Worm (Caenorhabditis elegans) whole organism, L4 larva: ENCODE measurements around the gene nep-5.

Experiments
- ZK546.5 ChIP-seq, 2 experiments: sonication (generic microtip); optimal IDR thresholded peaks; 2 replicates each; lab custom pipeline; 2017; ENCODE audit warnings: missing biosample characterization in 2 of 2, missing genetic modification characterization in 2 of 2
- aly-2 ChIP-seq: sonication (generic microtip); optimal IDR thresholded peaks from 2 replicates; lab custom pipeline; 2018; ENCODE audit warnings: missing biosample characterization, missing genetic modification characterization
- daf-16 ChIP-seq, 3 experiments: sonication (generic microtip); optimal IDR thresholded peaks; 2 replicates each; lab custom pipeline; 2016 to 2017; ENCODE audit warnings: missing genetic modification characterization in 3 of 3, missing genetic modification reagents in 3 of 3, mild to moderate bottlenecking in 2 of 3, missing compliant biosample characterization in 2 of 3, missing biosample characterization in 1 of 3, moderate library complexity in 1 of 3
- dpl-1 ChIP-seq: fragments of 150-350 bp; optimal IDR thresholded peaks from 2 replicates; lab custom pipeline; 2014; ENCODE audit warnings: missing biosample characterization, missing genetic modification reagents, missing genetic modification characterization
- lsy-2 ChIP-seq, 2 experiments: fragments of 150-350 bp in 1 of 2; sonication (generic microtip) in 1 of 2; optimal IDR thresholded peaks; 2 replicates each; lab custom pipeline; 2014 to 2017; ENCODE audit warnings: missing biosample characterization in 2 of 2, missing genetic modification characterization in 2 of 2
- pqm-1 ChIP-seq: sonication (generic microtip); optimal IDR thresholded peaks from 2 replicates; lab custom pipeline; 2017; ENCODE audit warnings: missing biosample characterization, missing genetic modification characterization
- unc-62 ChIP-seq, 3 experiments: fragments of 150-350 bp in 1 of 3; sonication (generic microtip); optimal IDR thresholded peaks in 2 of 3; peaks in 1 of 3; 1 replicate in 1 of 3; 2 replicates in 2 of 3; lab custom pipeline; 2014 to 2017; ENCODE audit warnings: missing biosample characterization in 3 of 3, missing genetic modification characterization in 3 of 3, missing genetic modification reagents in 3 of 3, missing genotype in 1 of 3
- ztf-11 ChIP-seq: fragments of 150-350 bp; optimal IDR thresholded peaks from 2 replicates; lab custom pipeline; 2014; ENCODE audit warnings: missing biosample characterization, missing genetic modification characterization

DNA sequence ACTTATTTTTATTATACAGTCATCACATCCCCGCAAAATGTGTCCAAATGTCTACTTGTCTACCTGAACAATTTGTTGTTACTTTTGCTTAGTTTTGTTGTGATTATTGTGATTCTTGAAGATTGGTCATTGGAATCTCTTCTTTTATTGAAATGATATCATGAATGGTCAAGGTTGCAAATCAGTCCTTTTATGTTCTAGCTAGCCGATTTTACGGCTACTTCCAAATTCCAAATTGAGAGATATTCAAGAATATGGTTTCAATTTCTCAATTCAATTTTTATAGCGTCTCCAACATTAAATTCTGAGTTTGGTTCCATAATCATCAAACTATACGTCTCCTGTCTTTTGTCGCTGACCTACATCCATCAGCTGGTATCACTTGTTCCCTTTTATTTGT lies 36.7 kb upstream of the nep-5 start:
- TF ChIP-seq lsy-2 (tag; optimal IDR thresholded peaks at IDR 0.05; lab: Kevin White, UChicago) (no peak), pqm-1 (tag; lab: Kevin White, UChicago) (no peak), unc-62 (GFP tag; optimal IDR thresholded peaks at IDR 0.05 in 1 of 2; lab: Kevin White, UChicago) (no peak), unc-62 (tag; optimal IDR thresholded peaks at IDR 0.05; lab: Kevin White, UChicago) (no peak), ZK546.5 (tag; optimal IDR thresholded peaks at IDR 0.05; lab: Kevin White, UChicago) (no peak), ztf-11 (tag; lab: Kevin White, UChicago) (no peak), aly-2 (tag; lab: Kevin White, UChicago) (no peak), daf-16 (GFP tag; optimal IDR thresholded peaks at IDR 0.05; lab: Kevin White, UChicago) (no peak), daf-16 (tag; optimal IDR thresholded peaks at IDR 0.05; lab: Kevin White, UChicago) (no peak), dpl-1 (GFP tag; lab: Kevin White, UChicago) (no peak)
